Worm (Caenorhabditis elegans) whole organism, L1 larva: Measurements from ENCODE around the gene gur-3.

Source experiments
- C04F5.9 ChIP-seq: sonication (generic microtip); optimal IDR thresholded peaks from 2 replicates; lab custom pipeline; 2016; ENCODE audit warnings: missing genetic modification characterization, missing compliant biosample characterization
- C16A3.4 ChIP-seq: fragments of 150-350 bp; optimal IDR thresholded peaks from 2 replicates; lab custom pipeline; 2014; ENCODE audit warnings: missing biosample characterization, missing genetic modification characterization
- F16B12.6 ChIP-seq: fragments of 150-350 bp; optimal IDR thresholded peaks from 2 replicates; lab custom pipeline; 2014; ENCODE audit warnings: missing biosample characterization, missing genetic modification characterization
- aha-1 ChIP-seq: fragments of 150-350 bp; optimal IDR thresholded peaks from 2 replicates; lab custom pipeline; 2014; ENCODE audit warnings: missing biosample characterization, missing genetic modification characterization
- alr-1 ChIP-seq: fragments of 200-800 bp; sonication (Bioruptor generic); optimal IDR thresholded peaks from 2 replicates; lab custom pipeline; 2018; ENCODE audit warnings: borderline replicate concordance, mild to moderate bottlenecking, missing genetic modification characterization, missing compliant biosample characterization
- blmp-1 ChIP-seq: fragments of 150-350 bp; optimal IDR thresholded peaks from 2 replicates; lab custom pipeline; 2014; ENCODE audit warnings: missing biosample characterization, missing genetic modification characterization
- ceh-63 ChIP-seq: fragments of 200-800 bp; sonication (Bioruptor generic); optimal IDR thresholded peaks from 2 replicates; lab custom pipeline; 2018; ENCODE audit warnings: mild to moderate bottlenecking, missing genetic modification characterization, missing compliant biosample characterization
- ceh-88 ChIP-seq: fragments of 200-800 bp; sonication (Bioruptor generic); IDR thresholded peaks from 2 replicates; pipeline ENCODE4 v1.3.6; 2022; ENCODE audit warnings: missing genetic modification characterization, missing compliant biosample characterization
- ces-1 ChIP-seq: fragments of 150-350 bp; optimal IDR thresholded peaks from 2 replicates; lab custom pipeline; 2014; ENCODE audit warnings: missing biosample characterization, missing genetic modification reagents, missing genetic modification characterization
- dpl-1 ChIP-seq, 3 experiments: fragments of 150-350 bp in 2 of 3; sonication (generic microtip) in 1 of 3; optimal IDR thresholded peaks; 2 replicates each; lab custom pipeline; 2014 to 2017; ENCODE audit warnings: missing biosample characterization in 3 of 3, missing genetic modification characterization in 3 of 3, missing genetic modification reagents in 3 of 3
- efl-3 ChIP-seq: fragments of 200-800 bp; sonication (Bioruptor generic); optimal IDR thresholded peaks from 2 replicates; lab custom pipeline; 2018; ENCODE audit warnings: mild to moderate bottlenecking, missing genetic modification characterization, missing compliant biosample characterization
- elt-3 ChIP-seq, 6 experiments: fragments of 150-350 bp in 1 of 6; sonication (generic microtip); optimal IDR thresholded peaks; 2 replicates each; lab custom pipeline; 2017 to 2018; ENCODE audit warnings: missing biosample characterization in 6 of 6, missing genetic modification characterization in 6 of 6, inconsistent platforms in 1 of 6
- ets-5 ChIP-seq: fragments of 200-800 bp; sonication (Bioruptor generic); IDR thresholded peaks from 2 replicates; pipeline ENCODE4 v1.3.6; 2022; ENCODE audit warnings: missing genetic modification characterization, missing compliant biosample characterization
- fkh-8 ChIP-seq: sonication (generic microtip); optimal IDR thresholded peaks from 2 replicates; lab custom pipeline; 2016; ENCODE audit warnings: mild to moderate bottlenecking, missing genetic modification characterization, missing compliant biosample characterization
- fos-1 ChIP-seq: fragments of 150-350 bp; optimal IDR thresholded peaks from 2 replicates; lab custom pipeline; 2014; ENCODE audit warnings: missing biosample characterization, missing genetic modification characterization
- hpl-2 ChIP-seq: fragments of 150-350 bp; optimal IDR thresholded peaks from 2 replicates; lab custom pipeline; 2014; ENCODE audit warnings: missing biosample characterization, missing genetic modification reagents, missing genetic modification characterization
- jun-1 ChIP-seq: fragments of 150-350 bp; optimal IDR thresholded peaks from 2 replicates; lab custom pipeline; 2014; ENCODE audit warnings: missing biosample characterization, missing genetic modification reagents, missing genetic modification characterization
- lin-14 ChIP-seq: fragments of 200-800 bp; sonication (Bioruptor generic); optimal IDR thresholded peaks from 2 replicates; lab custom pipeline; 2018; ENCODE audit warnings: mild to moderate bottlenecking, missing genetic modification characterization, moderate library complexity, missing compliant biosample characterization
- mab-9 ChIP-seq: fragments of 200-800 bp; sonication (Bioruptor generic); IDR thresholded peaks from 2 replicates; pipeline ENCODE4 v1.3.6; 2022; ENCODE audit warnings: missing genetic modification reagents, missing genetic modification characterization, missing compliant biosample characterization
- mep-1 ChIP-seq: fragments of 150-350 bp; optimal IDR thresholded peaks from 2 replicates; lab custom pipeline; 2014; ENCODE audit warnings: missing biosample characterization, missing genetic modification characterization
- nhr-19 ChIP-seq: fragments of 200-800 bp; sonication (Bioruptor generic); conservative IDR thresholded peaks from 2 replicates; pipeline ENCODE4 v1.3.6; 2022; ENCODE audit warnings: missing genetic modification characterization, missing compliant biosample characterization
- nhr-77 ChIP-seq: fragments of 150-350 bp; optimal IDR thresholded peaks from 2 replicates; lab custom pipeline; 2014; ENCODE audit warnings: missing biosample characterization, missing genetic modification characterization
- nhr-85 ChIP-seq: sonication (generic microtip); peaks from one replicate; lab custom pipeline; 2016; ENCODE audit warnings: missing genetic modification characterization, inconsistent platforms, missing compliant biosample characterization
- nhr-90 ChIP-seq: sonication (generic microtip); optimal IDR thresholded peaks from 2 replicates; lab custom pipeline; 2016; ENCODE audit warnings: mild to moderate bottlenecking, missing genetic modification characterization, missing compliant biosample characterization; ENCODE audit not compliant: poor library complexity
- rnt-1 ChIP-seq: sonication (generic microtip); optimal IDR thresholded peaks from 2 replicates; lab custom pipeline; 2016; ENCODE audit warnings: mild to moderate bottlenecking, missing genetic modification characterization, moderate library complexity, missing compliant biosample characterization
- snpc-4 ChIP-seq: fragments of 150-350 bp; optimal IDR thresholded peaks from 2 replicates; lab custom pipeline; 2014; ENCODE audit warnings: missing biosample characterization, missing genetic modification characterization
- snu-23 ChIP-seq: sonication (generic microtip); optimal IDR thresholded peaks from 2 replicates; lab custom pipeline; 2016; ENCODE audit warnings: missing genetic modification characterization, missing compliant biosample characterization
- sup-37 ChIP-seq: fragments of 200-800 bp; sonication (Bioruptor generic); optimal IDR thresholded peaks from 2 replicates; lab custom pipeline; 2018; ENCODE audit warnings: mild to moderate bottlenecking, missing genetic modification characterization, missing compliant biosample characterization
- swsn-7 ChIP-seq: sonication (generic microtip); optimal IDR thresholded peaks from 2 replicates; lab custom pipeline; 2016; ENCODE audit warnings: missing genetic modification characterization, missing compliant biosample characterization
- tbx-2 ChIP-seq: sonication (generic microtip); optimal IDR thresholded peaks from 2 replicates; lab custom pipeline; 2016; ENCODE audit warnings: missing genetic modification characterization, missing compliant biosample characterization
- tlp-1 ChIP-seq: fragments of 150-350 bp; optimal IDR thresholded peaks from 2 replicates; lab custom pipeline; 2014; ENCODE audit warnings: missing biosample characterization, missing genetic modification characterization
- unc-30 ChIP-seq: sonication (generic microtip); optimal IDR thresholded peaks from 2 replicates; lab custom pipeline; 2017; ENCODE audit warnings: missing biosample characterization, missing genetic modification characterization
- unc-86 ChIP-seq: sonication (generic microtip); optimal IDR thresholded peaks from 2 replicates; lab custom pipeline; 2016; ENCODE audit warnings: missing genetic modification characterization, missing compliant biosample characterization
- unc-98 ChIP-seq: fragments of 200-800 bp; sonication (Bioruptor generic); IDR thresholded peaks from 2 replicates; pipeline ENCODE4 v1.3.6; 2022; ENCODE audit warnings: missing genetic modification characterization, missing compliant biosample characterization
- vab-15 ChIP-seq: sonication (generic microtip); optimal IDR thresholded peaks from 2 replicates; lab custom pipeline; 2017; ENCODE audit warnings: missing genotype, mild to moderate bottlenecking, missing genetic modification characterization, missing compliant biosample characterization
- xbp-1 ChIP-seq: sonication (generic microtip); optimal IDR thresholded peaks from 2 replicates; lab custom pipeline; 2016; ENCODE audit warnings: missing genetic modification characterization, missing compliant biosample characterization
- zag-1 ChIP-seq: fragments of 150-350 bp; optimal IDR thresholded peaks from 2 replicates; lab custom pipeline; 2014; ENCODE audit warnings: missing biosample characterization, missing genetic modification characterization
- zip-4 ChIP-seq: fragments of 200-800 bp; sonication (Bioruptor generic); optimal IDR thresholded peaks from 2 replicates; lab custom pipeline; 2018; ENCODE audit warnings: mild to moderate bottlenecking, missing genetic modification characterization, moderate library complexity, missing compliant biosample characterization
- ztf-4 ChIP-seq: fragments of 150-350 bp; optimal IDR thresholded peaks from 2 replicates; lab custom pipeline; 2014; ENCODE audit warnings: missing biosample characterization, missing genetic modification characterization

The gur-3 gene

ce11 chrX:10430866-10431265 is 24.8 kb upstream of the gur-3 start (continued):
- TF ChIP-seq nhr-90 (tag; lab: Kevin White, UChicago) (peak; percentile 10), blmp-1 (tag; lab: Kevin White, UChicago) (peak; percentile 85), mep-1 (tag; lab: Kevin White, UChicago) (no peak), rnt-1 (tag; lab: Kevin White, UChicago) (no peak), snpc-4 (tag; lab: Kevin White, UChicago) (no peak), ztf-4 (no peak), swsn-7 (tag; lab: Kevin White, UChicago) (no peak), nhr-19 (GFP tag; lab: Robert Waterston, UW) (no peak), ceh-88 (no peak), fos-1 (tag; lab: Kevin White, UChicago) (no peak), C04F5.9 (no peak), jun-1 (tag; lab: Kevin White, UChicago) (no peak), aha-1 (no peak), ets-5 (GFP tag; lab: Robert Waterston, UW) (no peak), elt-3 (tag; optimal IDR thresholded peaks at IDR 0.05; lab: Kevin White, UChicago) (peak in 4 of 6 experiments; percentile 32 to 90 (median 71)), unc-98 (GFP tag; lab: Robert Waterston, UW) (no peak), nhr-77 (tag; lab: Kevin White, UChicago) (no peak), fkh-8 (tag; lab: Kevin White, UChicago) (no peak), unc-30 (no peak), lin-14 (GFP tag; lab: Kevin White, UChicago) (peak; percentile 60), ceh-63 (GFP tag; lab: Kevin White, UChicago) (no peak), dpl-1 (GFP tag; optimal IDR thresholded peaks at IDR 0.05; lab: Kevin White, UChicago) (no peak), efl-3 (GFP tag; lab: Kevin White, UChicago) (no peak), C16A3.4 (tag; lab: Kevin White, UChicago) (no peak), F16B12.6 (tag; lab: Kevin White, UChicago) (no peak), tbx-2 (tag; lab: Kevin White, UChicago) (no peak), vab-15 (tag; lab: Kevin White, UChicago) (no peak)

ce11 chrX:10429203-10429602 is 23.1 kb upstream of the gur-3 start:
- TF ChIP-seq nhr-85 (tag; lab: Kevin White, UChicago) (peak; percentile 35), snu-23 (GFP tag; lab: Kevin White, UChicago) (peak; percentile 24), tlp-1 (tag; lab: Kevin White, UChicago) (no peak), elt-3 (tag; optimal IDR thresholded peaks at IDR 0.05; lab: Kevin White, UChicago) (peak in 1 of 6 experiments; percentile 35), mep-1 (tag; lab: Kevin White, UChicago) (peak; percentile 45), blmp-1 (tag; lab: Kevin White, UChicago) (peak; percentile 93), xbp-1 (tag; lab: Kevin White, UChicago) (no peak), lin-14 (GFP tag; lab: Kevin White, UChicago) (peak; percentile 66)

ce11 chrX:10428557-10428956 is 22.5 kb upstream of the gur-3 start, which contains the start of gene mig-15:
Gene mig-15, minus strand, starts transcription at chrX:10428657.
- TF ChIP-seq ztf-4 (no peak), unc-86 (no peak), ceh-63 (GFP tag; lab: Kevin White, UChicago) (no peak), sup-37 (GFP tag; lab: Kevin White, UChicago) (no peak), unc-30 (no peak), zip-4 (GFP tag; lab: Kevin White, UChicago) (no peak), tlp-1 (tag; lab: Kevin White, UChicago) (no peak), mab-9 (GFP tag; lab: Robert Waterston, UW) (no peak), alr-1 (tag; lab: Kevin White, UChicago) (no peak), vab-15 (tag; lab: Kevin White, UChicago) (no peak), zag-1 (tag; lab: Kevin White, UChicago) (no peak), hpl-2 (GFP tag; lab: Kevin White, UChicago) (no peak), ces-1 (no peak)
